Fruit fly (Drosophila melanogaster) whole organism, adult: Measurements from ENCODE around the gene dib.

ENCODE experiments used
- kay ChIP-seq: fragments of 200-800 bp; sonication (Bioruptor generic); peaks from one replicate; lab custom pipeline; 2016; ENCODE audit warnings: missing biosample characterization, missing genetic modification characterization, borderline replicate concordance
- ovo ChIP-seq: fragments of 200-800 bp; sonication (Bioruptor generic); optimal IDR thresholded peaks from 2 replicates; lab custom pipeline; 2016; ENCODE audit warnings: missing biosample characterization, missing genetic modification characterization

- no peak for TF ChIP-seq kay (GFP tag; lab: Kevin White, UChicago)
- no peak for TF ChIP-seq ovo (GFP tag; lab: Kevin White, UChicago)
These were observed 30.3 kb upstream of the dib start, which contains the start of the genes Gr64d and Gr64e for dm6 chr3L:4031762-4032161.
